Worm (Caenorhabditis elegans) whole organism, L4 larva: ENCODE results near the gene idpb-5.
A peak's percentile ranks its signal among the peaks of the same experiment; 100 is the strongest.

ENCODE experiments used
- F37D6.2 ChIP-seq: sonication (generic microtip); optimal IDR thresholded peaks from 2 replicates; lab custom pipeline; 2016; ENCODE audit warnings: mild to moderate bottlenecking, missing genetic modification characterization, missing compliant biosample characterization
- T20F7.1 ChIP-seq: fragments of 200-800 bp; sonication (Bioruptor generic); optimal IDR thresholded peaks from 2 replicates; lab custom pipeline; 2018; ENCODE audit warnings: mild to moderate bottlenecking, missing genetic modification characterization, missing compliant biosample characterization
- T26A8.4 ChIP-seq: fragments of 200-800 bp; sonication (Bioruptor generic); IDR thresholded peaks from 2 replicates; pipeline ENCODE4 v1.3.6; 2022; ENCODE audit warnings: missing genetic modification characterization, missing compliant biosample characterization
- Y75B8A.6 ChIP-seq: fragments of 200-800 bp; sonication (Bioruptor generic); IDR thresholded peaks from 2 replicates; pipeline ENCODE4 v1.3.6; 2022; ENCODE audit warnings: missing genetic modification reagents, missing genetic modification characterization, missing compliant biosample characterization
- ZK337.2 ChIP-seq: fragments of 200-800 bp; sonication (Bioruptor generic); IDR thresholded peaks from 2 replicates; pipeline ENCODE4 v1.3.6; 2022; ENCODE audit warnings: missing genetic modification reagents, missing genetic modification characterization, missing compliant biosample characterization
- aha-1 ChIP-seq: fragments of 150-350 bp; peaks from one replicate; lab custom pipeline; 2014; ENCODE audit warnings: missing biosample characterization, missing genetic modification characterization
- aly-2 ChIP-seq: sonication (generic microtip); optimal IDR thresholded peaks from 2 replicates; lab custom pipeline; 2018; ENCODE audit warnings: missing biosample characterization, missing genetic modification characterization
- ama-1 ChIP-seq: fragments of 150-350 bp; optimal IDR thresholded peaks from 2 replicates; lab custom pipeline; 2014; ENCODE audit warnings: inconsistent platforms, mixed read lengths
- arid-1 ChIP-seq: fragments of 200-800 bp; sonication (Bioruptor generic); conservative IDR thresholded peaks from 2 replicates; pipeline ENCODE4 v1.3.6; 2022; ENCODE audit warnings: missing genetic modification reagents, missing genetic modification characterization, missing compliant biosample characterization
- ceh-20 ChIP-seq: fragments of 200-800 bp; sonication (Bioruptor generic); IDR thresholded peaks from 2 replicates; pipeline ENCODE4 v1.3.6; 2022; ENCODE audit warnings: missing genetic modification reagents, missing genetic modification characterization, missing compliant biosample characterization
- ceh-44 ChIP-seq: fragments of 200-800 bp; sonication (Bioruptor generic); IDR thresholded peaks from 2 replicates; pipeline ENCODE4 v1.3.6; 2022; ENCODE audit warnings: missing genetic modification reagents, missing genetic modification characterization, missing compliant biosample characterization
- daf-16 ChIP-seq, 3 experiments: sonication (generic microtip); optimal IDR thresholded peaks; 2 replicates each; lab custom pipeline; 2016 to 2017; ENCODE audit warnings: missing genetic modification characterization in 3 of 3, missing genetic modification reagents in 3 of 3, mild to moderate bottlenecking in 2 of 3, missing compliant biosample characterization in 2 of 3, missing biosample characterization in 1 of 3, moderate library complexity in 1 of 3
- daf-19 ChIP-seq: fragments of 200-800 bp; sonication (Bioruptor generic); conservative IDR thresholded peaks from 2 replicates; pipeline ENCODE4 v1.3.6; 2022; ENCODE audit warnings: missing genetic modification characterization, missing compliant biosample characterization
- dmd-6 ChIP-seq: fragments of 200-800 bp; sonication (Bioruptor generic); IDR thresholded peaks from 2 replicates; pipeline ENCODE4 v1.3.6; 2022; ENCODE audit warnings: missing genetic modification reagents, missing genetic modification characterization, missing compliant biosample characterization
- dpl-1 ChIP-seq: fragments of 150-350 bp; optimal IDR thresholded peaks from 2 replicates; lab custom pipeline; 2014; ENCODE audit warnings: missing biosample characterization, missing genetic modification reagents, missing genetic modification characterization
- fkh-10 ChIP-seq: fragments of 150-350 bp; optimal IDR thresholded peaks from 2 replicates; lab custom pipeline; 2014; ENCODE audit warnings: missing biosample characterization, missing genetic modification reagents, missing genetic modification characterization
- fos-1 ChIP-seq: fragments of 150-350 bp; optimal IDR thresholded peaks from 2 replicates; lab custom pipeline; 2014; ENCODE audit warnings: missing biosample characterization, missing genetic modification characterization
- hif-1 ChIP-seq, 2 experiments: sonication (generic microtip); optimal IDR thresholded peaks; 2 replicates each; lab custom pipeline; 2016 to 2017; ENCODE audit warnings: missing compliant biosample characterization in 2 of 2, missing genetic modification characterization in 2 of 2, missing genetic modification reagents in 2 of 2, missing genotype in 2 of 2, mild to moderate bottlenecking in 1 of 2
- hlh-30 ChIP-seq: sonication (generic microtip); optimal IDR thresholded peaks from 2 replicates; lab custom pipeline; 2017; ENCODE audit warnings: antibody characterized with exemption, mild to moderate bottlenecking, missing genetic modification characterization, missing compliant biosample characterization; ENCODE audit not compliant: insufficient read depth
- hmg-1.1 ChIP-seq: fragments of 200-800 bp; sonication (Bioruptor generic); IDR thresholded peaks from 2 replicates; pipeline ENCODE4 v1.3.6; 2022; ENCODE audit warnings: missing genetic modification reagents, missing genetic modification characterization, missing compliant biosample characterization
- jun-1 ChIP-seq: fragments of 150-350 bp; optimal IDR thresholded peaks from 2 replicates; lab custom pipeline; 2014; ENCODE audit warnings: missing biosample characterization, missing genetic modification reagents, missing genetic modification characterization
- lim-7 ChIP-seq: fragments of 200-800 bp; sonication (Bioruptor generic); IDR thresholded peaks from 2 replicates; pipeline ENCODE4 v1.3.6; 2022; ENCODE audit warnings: missing genetic modification characterization, missing compliant biosample characterization
- lin-29 ChIP-seq: fragments of 200-800 bp; sonication (Bioruptor generic); IDR thresholded peaks from 2 replicates; pipeline ENCODE4 v1.3.6; 2022; ENCODE audit warnings: missing genetic modification reagents, missing genetic modification characterization, missing compliant biosample characterization
- lin-39 ChIP-seq: fragments of 150-350 bp; optimal IDR thresholded peaks from 2 replicates; lab custom pipeline; 2014; ENCODE audit warnings: missing biosample characterization, missing genetic modification reagents, missing genetic modification characterization
- lsy-2 ChIP-seq, 2 experiments: fragments of 150-350 bp in 1 of 2; sonication (generic microtip) in 1 of 2; optimal IDR thresholded peaks; 2 replicates each; lab custom pipeline; 2014 to 2017; ENCODE audit warnings: missing biosample characterization in 2 of 2, missing genetic modification characterization in 2 of 2
- madf-5 ChIP-seq, 2 experiments: fragments of 200-800 bp; sonication (Bioruptor generic); IDR thresholded peaks; 2 replicates each; pipeline ENCODE4 v1.3.6; 2022; ENCODE audit warnings: missing compliant biosample characterization in 2 of 2, missing genetic modification characterization in 2 of 2
- mdl-1 ChIP-seq, 2 experiments: fragments of 150-350 bp in 1 of 2; sonication (generic microtip) in 1 of 2; optimal IDR thresholded peaks; 2 replicates each; lab custom pipeline; 2014 to 2017; ENCODE audit warnings: missing biosample characterization in 2 of 2, missing genetic modification characterization in 2 of 2
- mep-1 ChIP-seq: fragments of 150-350 bp; sonication (generic microtip); optimal IDR thresholded peaks from 3 replicates; lab custom pipeline; 2014; ENCODE audit warnings: missing biosample characterization, missing genetic modification characterization
- mes-2 ChIP-seq: sonication (generic microtip); optimal IDR thresholded peaks from 2 replicates; lab custom pipeline; 2016; ENCODE audit warnings: missing genotype, mild to moderate bottlenecking, missing genetic modification characterization, missing compliant biosample characterization; ENCODE audit not compliant: poor library complexity, severe bottlenecking
- mxl-2 ChIP-seq: fragments of 200-800 bp; sonication (Bioruptor generic); conservative IDR thresholded peaks from 2 replicates; pipeline ENCODE4 v1.3.6; 2022; ENCODE audit warnings: missing genetic modification reagents, missing genetic modification characterization, missing compliant biosample characterization
- nhr-10 ChIP-seq: fragments of 150-350 bp; optimal IDR thresholded peaks from 2 replicates; lab custom pipeline; 2014; ENCODE audit warnings: missing biosample characterization, missing genetic modification characterization
- nhr-237 ChIP-seq: sonication (generic microtip); optimal IDR thresholded peaks from 2 replicates; lab custom pipeline; 2017; ENCODE audit warnings: missing biosample characterization, missing genetic modification characterization
- nhr-28 ChIP-seq: fragments of 150-350 bp; optimal IDR thresholded peaks from 2 replicates; lab custom pipeline; 2014; ENCODE audit warnings: missing biosample characterization, missing genetic modification characterization
- nhr-41 ChIP-seq: fragments of 200-800 bp; sonication (Bioruptor generic); IDR thresholded peaks from 2 replicates; pipeline ENCODE4 v1.3.6; 2022; ENCODE audit warnings: missing genetic modification reagents, missing genetic modification characterization, missing compliant biosample characterization
- nhr-77 ChIP-seq: fragments of 150-350 bp; optimal IDR thresholded peaks from 2 replicates; lab custom pipeline; 2014; ENCODE audit warnings: missing biosample characterization, missing genetic modification characterization
- pha-4 ChIP-seq, 2 experiments: fragments of 150-350 bp in 1 of 2; fragments of 200-800 bp in 1 of 2; sonication (Bioruptor generic) in 1 of 2; IDR thresholded peaks in 1 of 2; optimal IDR thresholded peaks in 1 of 2; 2 replicates each; pipeline versions ENCODE4 v1.3.6 to Lab custom; 2014 to 2022; ENCODE audit warnings: missing genetic modification characterization in 2 of 2, missing genetic modification reagents in 2 of 2, missing biosample characterization in 1 of 2, missing compliant biosample characterization in 1 of 2
- rbr-2 ChIP-seq: sonication (generic microtip); optimal IDR thresholded peaks from 2 replicates; lab custom pipeline; 2016; ENCODE audit warnings: missing genotype, missing genetic modification characterization, missing compliant biosample characterization
- saeg-2 ChIP-seq: fragments of 200-800 bp; sonication (Bioruptor generic); IDR thresholded peaks from 2 replicates; pipeline ENCODE4 v1.3.6; 2022; ENCODE audit warnings: missing genetic modification reagents, missing genetic modification characterization, missing compliant biosample characterization
- sdz-12 ChIP-seq: fragments of 200-800 bp; sonication (Bioruptor generic); optimal IDR thresholded peaks from 2 replicates; lab custom pipeline; 2018; ENCODE audit warnings: mild to moderate bottlenecking, missing genetic modification characterization, missing compliant biosample characterization
- set-16 ChIP-seq: fragments of 200-800 bp; sonication (Bioruptor generic); IDR thresholded peaks from 2 replicates; pipeline ENCODE4 v1.3.6; 2022; ENCODE audit warnings: missing genetic modification reagents, missing genetic modification characterization, missing compliant biosample characterization
- tra-1 ChIP-seq: fragments of 200-800 bp; sonication (Bioruptor generic); IDR thresholded peaks from 2 replicates; pipeline ENCODE4 v1.3.6; 2022; ENCODE audit warnings: missing genetic modification reagents, missing genetic modification characterization, missing compliant biosample characterization
- unc-130 ChIP-seq: sonication (generic microtip); optimal IDR thresholded peaks from 2 replicates; lab custom pipeline; 2016; ENCODE audit warnings: missing genetic modification reagents, missing genetic modification characterization, missing compliant biosample characterization
- unc-62 ChIP-seq, 3 experiments: fragments of 150-350 bp in 1 of 3; sonication (generic microtip); optimal IDR thresholded peaks in 2 of 3; peaks in 1 of 3; 1 replicate in 1 of 3; 2 replicates in 2 of 3; lab custom pipeline; 2014 to 2017; ENCODE audit warnings: missing biosample characterization in 3 of 3, missing genetic modification characterization in 3 of 3, missing genetic modification reagents in 3 of 3, missing genotype in 1 of 3
- zfp-3 ChIP-seq: fragments of 200-800 bp; sonication (Bioruptor generic); conservative IDR thresholded peaks from 2 replicates; pipeline ENCODE4 v1.3.6; 2022; ENCODE audit warnings: missing genetic modification reagents, missing genetic modification characterization, missing compliant biosample characterization
- zip-11 ChIP-seq: fragments of 200-800 bp; sonication (Bioruptor generic); IDR thresholded peaks from 2 replicates; pipeline ENCODE4 v1.3.6; 2022; ENCODE audit warnings: missing genetic modification characterization, missing compliant biosample characterization
- zip-2 ChIP-seq: fragments of 150-350 bp; optimal IDR thresholded peaks from 2 replicates; lab custom pipeline; 2014; ENCODE audit warnings: missing biosample characterization, missing genetic modification characterization
- ztf-7 ChIP-seq: fragments of 150-350 bp; optimal IDR thresholded peaks from 2 replicates; lab custom pipeline; 2014; ENCODE audit warnings: missing biosample characterization, missing genetic modification characterization

idpb-5 gene

ce11 chrV:11889115-11889935 is 50.0 kb downstream of the idpb-5 start:
- TF ChIP-seq mep-1 (tag; lab: Kevin White, UChicago) (peak; percentile 75), jun-1 (tag; lab: Kevin White, UChicago) (no peak), T26A8.4 (GFP tag; lab: Robert Waterston, UW) (0 out of 2 replicates have a peak, but pooled peaks have one; percentile 16), dmd-6 (GFP tag; lab: Robert Waterston, UW) (no peak), ztf-7 (tag; lab: Kevin White, UChicago) (no peak), nhr-77 (tag; lab: Kevin White, UChicago) (peak; percentile 64), unc-62 (GFP tag; optimal IDR thresholded peaks at IDR 0.05 in 1 of 2; lab: Kevin White, UChicago) (no peak), unc-62 (tag; optimal IDR thresholded peaks at IDR 0.05; lab: Kevin White, UChicago) (no peak), lin-29 (GFP tag; lab: Robert Waterston, UW) (no peak), ZK337.2 (no peak), ceh-44 (no peak), pha-4 (GFP tag; IDR thresholded peaks at IDR 0.05; lab: Robert Waterston, UW) (no peak), pha-4 (tag; optimal IDR thresholded peaks at IDR 0.05; lab: Kevin White, UChicago) (no peak), Y75B8A.6 (no peak), T20F7.1 (GFP tag; lab: Kevin White, UChicago) (no peak), sdz-12 (GFP tag; lab: Kevin White, UChicago) (no peak), hmg-1.1 (GFP tag; lab: Robert Waterston, UW) (no peak), rbr-2 (tag; lab: Kevin White, UChicago) (no peak), dpl-1 (GFP tag; lab: Kevin White, UChicago) (no peak), nhr-237 (tag; lab: Kevin White, UChicago) (no peak), nhr-28 (tag; lab: Kevin White, UChicago) (peak; percentile 38), fkh-10 (GFP tag; lab: Kevin White, UChicago) (no peak), tra-1 (no peak), saeg-2 (GFP tag; lab: Robert Waterston, UW) (no peak), nhr-10 (no peak), fos-1 (tag; lab: Kevin White, UChicago) (peak; percentile 10), ceh-20 (no peak), madf-5 (GFP tag; IDR thresholded peaks at IDR 0.05; lab: Robert Waterston, UW) (no peak), ama-1 (lab: Kevin White, UChicago) (peak; percentile 72), zip-11 (GFP tag; lab: Robert Waterston, UW) (no peak), mes-2 (tag; lab: Kevin White, UChicago) (peak; percentile 46), zip-2 (tag; lab: Kevin White, UChicago) (no peak), set-16 (GFP tag; lab: Robert Waterston, UW) (no peak), arid-1 (GFP tag; lab: Robert Waterston, UW) (no peak), nhr-41 (no peak), zfp-3 (GFP tag; lab: Robert Waterston, UW) (peak; percentile 89; the same call in 1 of the 2 replicates), hlh-30 (tag; lab: Kevin White, UChicago) (no peak), lin-39 (no peak), hif-1 (tag; optimal IDR thresholded peaks at IDR 0.05; lab: Kevin White, UChicago) (no peak), aha-1 (tag; lab: Kevin White, UChicago) (peak; percentile 46), daf-16 (GFP tag; optimal IDR thresholded peaks at IDR 0.05; lab: Kevin White, UChicago) (peak in 1 of 2 experiments; percentile 65), daf-16 (tag; optimal IDR thresholded peaks at IDR 0.05; lab: Kevin White, UChicago) (peak; percentile 54), mdl-1 (tag; optimal IDR thresholded peaks at IDR 0.05; lab: Kevin White, UChicago) (peak in 1 of 2 experiments; percentile 8), mxl-2 (GFP tag; lab: Robert Waterston, UW) (no peak), aly-2 (tag; lab: Kevin White, UChicago) (no peak), F37D6.2 (tag; lab: Kevin White, UChicago) (no peak), unc-130 (GFP tag; lab: Kevin White, UChicago) (no peak), daf-19 (GFP tag; lab: Robert Waterston, UW) (no peak), lsy-2 (tag; optimal IDR thresholded peaks at IDR 0.05; lab: Kevin White, UChicago) (peak; percentile 10 to 33), lim-7 (GFP tag; lab: Robert Waterston, UW) (no peak)
